Worm (Caenorhabditis elegans) whole organism, midembryonic: Measurements from ENCODE around the gene Y47D3A.31.

ENCODE experiments used
- flt-1 ChIP-seq: fragments of 200-800 bp; sonication (Bioruptor generic); IDR thresholded peaks from 2 replicates; pipeline ENCODE4 v1.3.6; 2022; ENCODE audit warnings: missing genetic modification characterization, missing compliant biosample characterization
- klf-2 ChIP-seq: fragments of 200-800 bp; sonication (Bioruptor generic); conservative IDR thresholded peaks from 2 replicates; pipeline ENCODE4 v1.3.6; 2022; ENCODE audit warnings: missing genetic modification reagents, missing genetic modification characterization, missing compliant biosample characterization
- med-1 ChIP-seq: sonication (generic microtip); optimal IDR thresholded peaks from 2 replicates; lab custom pipeline; 2017; ENCODE audit warnings: missing genetic modification characterization, mild to moderate bottlenecking, missing compliant biosample characterization, antibody characterized with exemption, missing genetic modification reagents; ENCODE audit not compliant: insufficient read depth
- tab-1 ChIP-seq: fragments of 200-800 bp; sonication (Bioruptor generic); IDR thresholded peaks from 2 replicates; pipeline ENCODE4 v1.3.6; 2022; ENCODE audit warnings: missing genetic modification characterization, missing compliant biosample characterization
- ztf-23 ChIP-seq: fragments of 200-800 bp; sonication (Bioruptor generic); IDR thresholded peaks from 2 replicates; pipeline ENCODE4 v1.3.6; 2022; ENCODE audit warnings: missing genetic modification reagents, missing genetic modification characterization, missing compliant biosample characterization

ce11 chrIII:11172232-11172713 lies 15.3 kb upstream of the Y47D3A.31 start:
- TF ChIP-seq flt-1 (GFP tag; lab: Robert Waterston, UW) = no peak
- no peak for TF ChIP-seq med-1 (GFP tag; lab: Kevin White, UChicago)
- no peak for TF ChIP-seq tab-1 (GFP tag; lab: Robert Waterston, UW)
- no peak for TF ChIP-seq klf-2 (GFP tag; lab: Robert Waterston, UW)
- no peak for TF ChIP-seq ztf-23 (GFP tag; lab: Robert Waterston, UW)
